Fruit fly (Drosophila melanogaster) whole organism, embryonic: ENCODE results near the gene Hmt4-20.

Experiments used
- ATbp ChIP-seq: fragments of 200-800 bp; sonication (Bioruptor generic); optimal IDR thresholded peaks from 2 replicates; lab custom pipeline; 2017; ENCODE audit warnings: missing biosample characterization, mild to moderate bottlenecking, missing genetic modification characterization, missing genetic modification reagents
- Atf6 ChIP-seq: fragments of 200-800 bp; sonication (Bioruptor generic); IDR thresholded peaks from 2 replicates; pipeline ENCODE4 v1.3.6; 2022; ENCODE audit warnings: missing biosample characterization, missing genetic modification characterization
- B-H1 ChIP-seq: fragments of 200-800 bp; sonication (Bioruptor generic); IDR thresholded peaks from 3 replicates; pipeline ENCODE4 v1.3.6; 2022; ENCODE audit warnings: missing biosample characterization, missing genetic modification characterization
- CG11398 ChIP-seq: fragments of 200-800 bp; sonication (Bioruptor generic); optimal IDR thresholded peaks from 2 replicates; lab custom pipeline; 2016; ENCODE audit warnings: missing biosample characterization, missing genetic modification characterization
- CG12155 ChIP-seq: fragments of 200-800 bp; sonication (Bioruptor generic); optimal IDR thresholded peaks from 3 replicates; lab custom pipeline; 2016; ENCODE audit warnings: missing biosample characterization, missing genetic modification characterization
- CG13123 ChIP-seq: fragments of 200-800 bp; sonication (Bioruptor generic); optimal IDR thresholded peaks from 2 replicates; lab custom pipeline; 2016; ENCODE audit warnings: missing biosample characterization, missing genetic modification characterization
- CG17802 ChIP-seq: fragments of 200-800 bp; sonication (Bioruptor generic); optimal IDR thresholded peaks from 2 replicates; lab custom pipeline; 2018; ENCODE audit warnings: missing biosample characterization, mild to moderate bottlenecking, missing genetic modification characterization, moderate library complexity
- CG17829 ChIP-seq: fragments of 200-800 bp; optimal IDR thresholded peaks from 2 replicates; lab custom pipeline; 2019; ENCODE audit warnings: missing biosample characterization, mild to moderate bottlenecking, missing genetic modification characterization, moderate library complexity
- CG18011 ChIP-seq: fragments of 200-800 bp; sonication (Bioruptor generic); optimal IDR thresholded peaks from 2 replicates; lab custom pipeline; 2017; ENCODE audit warnings: missing biosample characterization, missing genetic modification characterization, mild to moderate bottlenecking, moderate library complexity, missing genotype
- CG18619 ChIP-seq: fragments of 200-800 bp; sonication (Bioruptor generic); optimal IDR thresholded peaks from 3 replicates; lab custom pipeline; 2017; ENCODE audit warnings: missing biosample characterization, mild to moderate bottlenecking, missing genetic modification characterization
- CG2889 ChIP-seq: fragments of 200-800 bp; sonication (Bioruptor generic); IDR thresholded peaks from 3 replicates; pipeline ENCODE4 v1.3.6; 2022; ENCODE audit warnings: missing biosample characterization, missing genetic modification characterization
- CG3407 ChIP-seq: fragments of 200-800 bp; sonication (Bioruptor generic); optimal IDR thresholded peaks from 2 replicates; lab custom pipeline; 2018; ENCODE audit warnings: missing biosample characterization, mild to moderate bottlenecking, missing genetic modification characterization
- CG4404 ChIP-seq: fragments of 200-800 bp; sonication (Bioruptor generic); IDR thresholded peaks from 2 replicates; pipeline ENCODE4 v1.3.6; 2022; ENCODE audit warnings: missing biosample characterization, missing genetic modification characterization
- CG7357 ChIP-seq: fragments of 200-800 bp; sonication (Bioruptor generic); IDR thresholded peaks from 3 replicates; pipeline ENCODE4 v1.3.6; 2022; ENCODE audit warnings: missing biosample characterization, missing genetic modification characterization
- CG8944 ChIP-seq: fragments of 200-800 bp; sonication (Bioruptor generic); optimal IDR thresholded peaks from 3 replicates; lab custom pipeline; 2016; ENCODE audit warnings: missing biosample characterization, missing genetic modification characterization
- CG9817 ChIP-seq: fragments of 200-800 bp; sonication (Bioruptor generic); optimal IDR thresholded peaks from 2 replicates; lab custom pipeline; 2018; ENCODE audit warnings: missing biosample characterization, mild to moderate bottlenecking, missing genetic modification characterization, moderate library complexity
- D19B ChIP-seq: fragments of 200-800 bp; sonication (Bioruptor generic); optimal IDR thresholded peaks from 2 replicates; lab custom pipeline; 2017; ENCODE audit warnings: missing biosample characterization, mild to moderate bottlenecking, missing genetic modification characterization
- Dad ChIP-seq: fragments of 200-800 bp; sonication (Bioruptor generic); optimal IDR thresholded peaks from 3 replicates; lab custom pipeline; 2016; ENCODE audit warnings: missing biosample characterization, missing genetic modification characterization
- Dbx ChIP-seq: fragments of 200-800 bp; sonication (Bioruptor generic); IDR thresholded peaks from 3 replicates; pipeline ENCODE4 v1.3.6; 2022; ENCODE audit warnings: missing biosample characterization, missing genetic modification characterization
- Dip2 ChIP-seq: fragments of 200-800 bp; sonication (Bioruptor generic); IDR thresholded peaks from 2 replicates; pipeline ENCODE4 v1.3.6; 2022; ENCODE audit warnings: missing biosample characterization, missing genetic modification characterization
- Dip3 ChIP-seq: fragments of 200-800 bp; sonication (Bioruptor generic); optimal IDR thresholded peaks from 3 replicates; lab custom pipeline; 2016; ENCODE audit warnings: missing biosample characterization, missing genetic modification characterization
- Fer2 ChIP-seq: fragments of 200-800 bp; sonication (Bioruptor generic); optimal IDR thresholded peaks from 2 replicates; lab custom pipeline; 2018; ENCODE audit warnings: missing biosample characterization, mild to moderate bottlenecking, missing genetic modification characterization, moderate library complexity
- Gug ChIP-seq: fragments of 200-800 bp; sonication (Bioruptor generic); IDR thresholded peaks from 4 replicates; pipeline ENCODE4 v1.3.6; 2022; ENCODE audit warnings: missing biosample characterization, missing genetic modification characterization
- Meics ChIP-seq: fragments of 200-800 bp; sonication (Bioruptor generic); optimal IDR thresholded peaks from 2 replicates; lab custom pipeline; 2017; ENCODE audit warnings: missing biosample characterization, mild to moderate bottlenecking, missing genetic modification characterization
- Nf-YB ChIP-seq: fragments of 200-800 bp; sonication (Bioruptor generic); optimal IDR thresholded peaks from 3 replicates; lab custom pipeline; 2019; ENCODE audit warnings: missing biosample characterization, mild to moderate bottlenecking, missing genetic modification characterization, moderate library complexity
- PHDP ChIP-seq: fragments of 200-800 bp; sonication (Bioruptor generic); optimal IDR thresholded peaks from 3 replicates; lab custom pipeline; 2018; ENCODE audit warnings: missing biosample characterization, mild to moderate bottlenecking, missing genetic modification characterization, moderate library complexity
- Pdp1 ChIP-seq, 2 experiments: fragments of 200-800 bp; sonication (Bioruptor generic); optimal IDR thresholded peaks; 3 replicates each; lab custom pipeline; 2016; ENCODE audit warnings: missing biosample characterization in 2 of 2, missing genetic modification characterization in 2 of 2, mild to moderate bottlenecking in 1 of 2, moderate library complexity in 1 of 2
- Scr ChIP-seq: fragments of 200-800 bp; sonication (Bioruptor generic); IDR thresholded peaks from 2 replicates; pipeline ENCODE4 v1.3.6; 2022; ENCODE audit warnings: missing biosample characterization, missing genetic modification characterization; ENCODE audit not compliant: partially characterized antibody
- Vsx1 ChIP-seq: fragments of 200-800 bp; sonication (Bioruptor generic); optimal IDR thresholded peaks from 2 replicates; lab custom pipeline; 2017; ENCODE audit warnings: missing biosample characterization, mild to moderate bottlenecking, missing genetic modification characterization, missing genetic modification reagents
- YL-1 ChIP-seq: fragments of 200-800 bp; sonication (Bioruptor generic); optimal IDR thresholded peaks from 3 replicates; lab custom pipeline; 2017; ENCODE audit warnings: missing biosample characterization, mild to moderate bottlenecking, missing genetic modification characterization
- al ChIP-seq: fragments of 200-800 bp; sonication (Bioruptor generic); IDR thresholded peaks from 2 replicates; pipeline ENCODE4 v1.3.6; 2022; ENCODE audit warnings: missing biosample characterization, missing genetic modification characterization
- az2 ChIP-seq: fragments of 200-800 bp; sonication (Bioruptor generic); optimal IDR thresholded peaks from 3 replicates; lab custom pipeline; 2016; ENCODE audit warnings: missing biosample characterization, missing genetic modification characterization
- bigmax ChIP-seq: fragments of 200-800 bp; sonication (Bioruptor generic); optimal IDR thresholded peaks from 2 replicates; lab custom pipeline; 2018; ENCODE audit warnings: missing biosample characterization, mild to moderate bottlenecking, missing genetic modification characterization
- cad ChIP-seq: fragments of >200 bp; optimal IDR thresholded peaks from 2 replicates; lab custom pipeline; 2017; ENCODE audit warnings: missing biosample characterization, missing genetic modification characterization
- chinmo ChIP-seq: fragments of 200-800 bp; sonication (Bioruptor generic); IDR thresholded peaks from 4 replicates; pipeline ENCODE4 v1.3.6; 2022; ENCODE audit warnings: missing biosample characterization, missing genetic modification characterization; ENCODE audit not compliant: partially characterized antibody
- crp ChIP-seq, 2 experiments: fragments of 200-800 bp; sonication (Bioruptor generic); optimal IDR thresholded peaks; 2 replicates in 1 of 2; 3 replicates in 1 of 2; lab custom pipeline; 2017; ENCODE audit warnings: missing biosample characterization in 2 of 2, missing genetic modification characterization in 2 of 2, mild to moderate bottlenecking in 1 of 2, moderate library complexity in 1 of 2
- dan ChIP-seq: fragments of 200-800 bp; sonication (Bioruptor generic); IDR thresholded peaks from 2 replicates; pipeline ENCODE4 v1.3.6; 2022; ENCODE audit warnings: missing biosample characterization, missing genetic modification characterization
- dpn ChIP-seq, 2 experiments: fragments of 200-800 bp; sonication (Bioruptor generic); optimal IDR thresholded peaks; 3 replicates each; lab custom pipeline; 2016; ENCODE audit warnings: missing biosample characterization in 2 of 2, missing genetic modification characterization in 2 of 2
- dysf ChIP-seq: fragments of 200-800 bp; sonication (Bioruptor generic); IDR thresholded peaks from 3 replicates; pipeline ENCODE4 v1.3.6; 2022; ENCODE audit warnings: missing biosample characterization, missing genetic modification characterization
- esg ChIP-seq: fragments of 200-800 bp; sonication (Bioruptor generic); conservative IDR thresholded peaks from 2 replicates; pipeline ENCODE4 v1.3.6; 2022; ENCODE audit warnings: missing biosample characterization, missing genetic modification characterization
- eve ChIP-seq, 2 experiments: fragments of >200 bp; optimal IDR thresholded peaks; 2 replicates each; lab custom pipeline; 2017; ENCODE audit warnings: missing biosample characterization in 2 of 2, missing genetic modification characterization in 2 of 2
- ewg ChIP-seq: fragments of 200-800 bp; sonication (Bioruptor generic); optimal IDR thresholded peaks from 3 replicates; lab custom pipeline; 2017; ENCODE audit warnings: mild to moderate bottlenecking, missing biosample characterization, missing genetic modification reagents, missing genetic modification characterization
- ken ChIP-seq: fragments of 200-800 bp; sonication (Bioruptor generic); IDR thresholded peaks from 3 replicates; pipeline ENCODE4 v1.3.6; 2022; ENCODE audit warnings: missing biosample characterization, missing genetic modification characterization
- knrl ChIP-seq: fragments of 200-800 bp; sonication (Bioruptor generic); IDR thresholded peaks from 3 replicates; pipeline ENCODE4 v1.3.6; 2022; ENCODE audit warnings: missing biosample characterization, missing genetic modification characterization; ENCODE audit not compliant: partially characterized antibody
- pan ChIP-seq, 4 experiments: fragments of >200 bp in 3 of 4; fragments of 200-800 bp in 1 of 4; sonication (Bioruptor generic) in 1 of 4; optimal IDR thresholded peaks in 3 of 4; IDR thresholded peaks in 1 of 4; 2 replicates each; pipeline versions ENCODE4 v1.3.6 to Lab custom; 2017 to 2022; ENCODE audit warnings: missing biosample characterization in 2 of 4, missing genetic modification characterization in 2 of 4, mixed read lengths in 1 of 4
- sens-2 ChIP-seq: fragments of 200-800 bp; sonication (Bioruptor generic); IDR thresholded peaks from 2 replicates; pipeline ENCODE4 v1.3.6; 2022; ENCODE audit warnings: missing biosample characterization, missing genetic modification characterization
- stc ChIP-seq: fragments of 200-800 bp; sonication (Bioruptor generic); IDR thresholded peaks from 2 replicates; pipeline ENCODE4 v1.3.6; 2022; ENCODE audit warnings: missing biosample characterization, missing genetic modification characterization
- tup ChIP-seq: fragments of 200-800 bp; sonication (Bioruptor generic); optimal IDR thresholded peaks from 2 replicates; lab custom pipeline; 2016; ENCODE audit warnings: missing biosample characterization, mild to moderate bottlenecking, missing genetic modification characterization, moderate library complexity
- vvl ChIP-seq: fragments of 200-800 bp; sonication (Bioruptor generic); IDR thresholded peaks from 2 replicates; pipeline ENCODE4 v1.3.6; 2022; ENCODE audit warnings: missing biosample characterization, missing genetic modification characterization

Hmt4-20 gene

DNA sequence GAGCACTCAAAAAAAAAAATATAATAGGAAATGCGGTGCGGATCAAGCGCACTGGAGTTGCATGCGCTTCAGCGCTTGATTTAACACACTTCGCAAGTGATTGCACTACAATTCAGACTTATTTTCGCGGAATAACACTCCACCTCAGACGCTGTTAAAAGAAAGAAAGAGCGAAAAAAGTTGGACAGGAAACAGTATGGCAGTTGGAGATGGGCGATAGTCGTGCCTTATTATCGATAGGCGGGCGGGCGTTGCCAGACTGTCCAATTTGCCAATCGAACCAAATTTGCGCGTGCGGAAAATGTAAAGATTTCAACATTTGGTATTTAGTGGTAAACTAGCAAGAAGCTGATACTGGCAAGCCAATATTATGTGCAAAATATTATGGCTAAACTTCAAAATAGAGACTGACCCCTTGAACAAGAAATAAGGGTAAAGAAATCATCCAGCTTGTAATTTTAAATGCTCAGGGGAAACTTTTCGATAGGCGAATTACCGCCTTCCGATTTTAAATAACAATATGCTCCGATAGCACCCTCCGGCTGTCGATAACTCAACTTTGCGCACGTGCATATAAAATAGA, 26.5 kb downstream of the Hmt4-20 start, which contains the start of the genes RpL36 and Mybbp1A (continued):
- TF ChIP-seq CG18619 (GFP tag; lab: Kevin White, UChicago) = peak; percentile 85
- no peak for TF ChIP-seq tup (GFP tag; lab: Kevin White, UChicago)
- TF ChIP-seq D19B (GFP tag; lab: Kevin White, UChicago) = peak; percentile 43
- TF ChIP-seq CG12155 (GFP tag; lab: Kevin White, UChicago) = peak; percentile 52
- peak; percentile 59 for TF ChIP-seq Dip3 (GFP tag; lab: Kevin White, UChicago)
- TF ChIP-seq ATbp (GFP tag; lab: Kevin White, UChicago) = peak; percentile 73
- no peak for TF ChIP-seq Dip2 (GFP tag; lab: Robert Waterston, UW)
- peak; percentile 55 for TF ChIP-seq CG8944 (GFP tag; lab: Kevin White, UChicago)
- TF ChIP-seq CG3407 (GFP tag; lab: Kevin White, UChicago) = peak; percentile 58
- peak; percentile 83 for TF ChIP-seq ken (GFP tag; lab: Robert Waterston, UW)
- TF ChIP-seq dan = no peak
- TF ChIP-seq cad (GFP tag; lab: Kevin White, UChicago) = no peak
- peak; percentile 49 for TF ChIP-seq bigmax (GFP tag; lab: Kevin White, UChicago)
- peak; percentile 85 for TF ChIP-seq Dbx (GFP tag; lab: Robert Waterston, UW)
- peak in 1 of 2 experiments; percentile 56 for TF ChIP-seq crp (GFP tag; optimal IDR thresholded peaks at IDR 0.05; lab: Kevin White, UChicago)
- no peak for TF ChIP-seq pan (optimal IDR thresholded peaks at IDR 0.05; lab: Kevin White, UChicago)
- TF ChIP-seq pan (GFP tag; optimal IDR thresholded peaks at IDR 0.05 in 1 of 2, IDR thresholded peaks at IDR 0.05 in 1 of 2) = peak in 1 of 2 experiments; percentile 67
- peak; percentile 52; the same call in 1 of the 4 replicates for TF ChIP-seq Gug
- peak; percentile 58 for TF ChIP-seq az2 (GFP tag; lab: Kevin White, UChicago)
- peak; percentile 31 for TF ChIP-seq CG4404 (GFP tag; lab: Robert Waterston, UW)
- TF ChIP-seq CG13123 = peak; percentile 32
- TF ChIP-seq ewg (GFP tag; lab: Kevin White, UChicago) = peak; percentile 84
- TF ChIP-seq Dad (GFP tag; lab: Kevin White, UChicago) = peak; percentile 56
- TF ChIP-seq Pdp1 (GFP tag; optimal IDR thresholded peaks at IDR 0.05; lab: Kevin White, UChicago) = peak; percentile 37 to 71
- TF ChIP-seq dysf (GFP tag; lab: Robert Waterston, UW) = peak; percentile 55; the same call in 2 of the 3 replicates
- TF ChIP-seq Nf-YB (GFP tag; lab: Kevin White, UChicago) = peak; percentile 52
- 0 out of 2 replicates have a peak, but pooled peaks have one; percentile 52 for TF ChIP-seq sens-2 (GFP tag; lab: Robert Waterston, UW)
- TF ChIP-seq B-H1 (GFP tag; lab: Robert Waterston, UW) = peak; percentile 20; the same call in 1 of the 3 replicates
- TF ChIP-seq Scr (GFP tag; lab: Robert Waterston, UW) = peak; percentile 90
- TF ChIP-seq CG9817 = peak; percentile 72
- peak; percentile 35 for TF ChIP-seq CG17802 (tag; lab: Kevin White, UChicago)
- TF ChIP-seq CG7357 (GFP tag; lab: Robert Waterston, UW) = no peak
- TF ChIP-seq stc (GFP tag; lab: Robert Waterston, UW) = peak; percentile 45
- TF ChIP-seq al = no peak
- peak; percentile 64 for TF ChIP-seq PHDP
- peak; percentile 65 for TF ChIP-seq CG11398 (GFP tag; lab: Kevin White, UChicago)
- peak; percentile 80; the same call in 2 of the 4 replicates for TF ChIP-seq chinmo (GFP tag; lab: Robert Waterston, UW)
- peak; percentile 84 for TF ChIP-seq YL-1 (GFP tag; lab: Kevin White, UChicago)
- TF ChIP-seq vvl (GFP tag; lab: Robert Waterston, UW) = peak; percentile 78
- TF ChIP-seq CG18011 = peak; percentile 47
- peak; percentile 45 for TF ChIP-seq Fer2 (tag; lab: Kevin White, UChicago)
- 0 out of 3 replicates have a peak, but pooled peaks have one; percentile 37 for TF ChIP-seq CG2889
- TF ChIP-seq Meics (GFP tag; lab: Kevin White, UChicago) = peak; percentile 87
- TF ChIP-seq knrl (GFP tag; lab: Robert Waterston, UW) = peak; percentile 89
- TF ChIP-seq esg (GFP tag; lab: Robert Waterston, UW) = no peak
- TF ChIP-seq dpn (GFP tag; optimal IDR thresholded peaks at IDR 0.05; lab: Kevin White, UChicago) = peak; percentile 54 to 82
- TF ChIP-seq Vsx1 (GFP tag; lab: Kevin White, UChicago) = no peak
- TF ChIP-seq eve (GFP tag; optimal IDR thresholded peaks at IDR 0.05; lab: Kevin White, UChicago) = no peak
- peak; percentile 94 for TF ChIP-seq CG17829 (tag; lab: Kevin White, UChicago)
- TF ChIP-seq Atf6 (GFP tag; lab: Robert Waterston, UW) = peak; percentile 49; the same call in 1 of the 2 replicates
